Fruit fly (Drosophila melanogaster): ENCODE measurements around the gene CG5916.

Gene CG5916

DNA sequence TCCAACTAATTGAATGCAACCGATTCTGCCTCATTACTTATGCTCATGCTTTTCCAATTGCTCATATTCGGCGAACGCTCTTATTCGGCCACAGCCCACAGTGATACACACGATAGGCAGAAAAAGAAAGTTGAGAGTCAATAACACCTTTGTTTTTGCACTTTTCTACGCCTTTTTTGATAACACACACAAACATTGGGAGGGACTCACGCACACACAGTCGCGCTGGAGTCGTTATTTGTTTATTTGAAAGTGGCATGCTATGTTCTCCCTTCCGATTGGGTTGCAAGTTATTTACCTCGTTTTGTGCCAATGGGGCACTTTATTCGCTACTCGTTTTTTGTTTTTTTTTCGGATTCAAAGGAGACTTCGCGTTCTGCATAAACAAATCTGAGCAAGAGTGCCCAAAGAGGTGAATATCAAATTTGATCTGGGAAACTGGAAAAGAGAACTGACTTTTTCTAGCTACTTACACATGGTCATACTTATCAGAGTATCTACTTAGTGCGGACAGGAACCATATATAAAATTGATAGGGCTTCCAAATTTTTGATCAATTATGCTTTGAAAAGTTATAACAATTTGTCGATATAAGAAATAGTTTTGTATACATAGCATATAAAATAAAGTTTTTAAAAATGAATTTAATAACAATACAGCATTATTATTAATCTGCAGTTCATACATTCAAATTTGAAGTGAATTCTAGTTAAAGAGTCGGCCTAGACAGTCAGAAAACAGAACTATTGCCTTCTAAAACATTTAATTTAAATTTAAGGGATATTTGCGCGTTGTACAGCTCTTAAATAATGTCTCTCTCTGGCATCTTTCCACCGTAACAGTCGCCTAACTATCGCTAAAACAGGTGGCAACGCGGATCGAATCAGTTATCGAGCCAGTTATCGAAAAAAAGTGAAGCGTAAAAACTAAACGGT, 48.2 kb upstream of the CG5916 start, which contains the start of the genes Mhcl and Akt:
Mhcl (minus strand) TSS at position 429 of the 935 bp plus-strand sequence.
Akt (plus strand) TSS at position 896 of the 935 bp plus-strand sequence.
- TF ChIP-seq Eip74EF (GFP tag; optimal IDR thresholded peaks at IDR 0.05): no peak
- peak; percentile 52 for TF ChIP-seq pzg (GFP tag; optimal IDR thresholded peaks at IDR 0.05)
- 0 out of 3 replicates have a peak, but pooled peaks have one; percentile 13 for TF ChIP-seq CG34224 (GFP tag; IDR thresholded peaks at IDR 0.05; ENCODE audit: partially characterized antibody)
- TF ChIP-seq CG13287 (GFP tag; IDR thresholded peaks at IDR 0.05; ENCODE audit: partially characterized antibody): peak; percentile 52
- peak; percentile 24; the same call in 2 of the 3 replicates for TF ChIP-seq Doc3 (GFP tag; IDR thresholded peaks at IDR 0.05; ENCODE audit: partially characterized antibody)
- TF ChIP-seq CG2712 (tag; optimal IDR thresholded peaks at IDR 0.05): peak; percentile 42
- peak; percentile 65 for TF ChIP-seq Lhr (GFP tag; optimal IDR thresholded peaks at IDR 0.05)
- TF ChIP-seq Chrac-16 (GFP tag; optimal IDR thresholded peaks at IDR 0.05): peak; percentile 17
- TF ChIP-seq unc-4 (GFP tag; IDR thresholded peaks at IDR 0.05; ENCODE audit: partially characterized antibody): peak; percentile 59; the same call in 1 of the 2 replicates
- TF ChIP-seq slbo (GFP tag; IDR thresholded peaks at IDR 0.05): peak; percentile 56
- TF ChIP-seq nom (GFP tag; optimal IDR thresholded peaks at IDR 0.05): peak; percentile 19
- TF ChIP-seq CG3847 (GFP tag; IDR thresholded peaks at IDR 0.05): peak; percentile 33; the same call in 1 of the 2 replicates
- TF ChIP-seq phol (tag; optimal IDR thresholded peaks at IDR 0.05): peak; percentile 61
- TF ChIP-seq Max (GFP tag; optimal IDR thresholded peaks at IDR 0.05): peak; percentile 64
- TF ChIP-seq Sry-δ (GFP tag; optimal IDR thresholded peaks at IDR 0.05): peak; percentile 73
- no peak for TF ChIP-seq CG9817 (tag; optimal IDR thresholded peaks at IDR 0.05)
- TF ChIP-seq Fer2 (tag; optimal IDR thresholded peaks at IDR 0.05): peak; percentile 13
- peak; percentile 15 for TF ChIP-seq HLH54F (GFP tag; optimal IDR thresholded peaks at IDR 0.05)
- no peak for TF ChIP-seq CG15479 (GFP tag; optimal IDR thresholded peaks at IDR 0.05)
- no peak for TF ChIP-seq sc (optimal IDR thresholded peaks at IDR 0.05)
- TF ChIP-seq sc (GFP tag; optimal IDR thresholded peaks at IDR 0.05): no peak
- no peak for TF ChIP-seq croc (GFP tag; conservative IDR thresholded peaks at IDR 0.05)
- TF ChIP-seq Dbx (GFP tag; IDR thresholded peaks at IDR 0.05): 0 out of 3 replicates have a peak, but pooled peaks have one; percentile 15
- TF ChIP-seq psq (GFP tag; optimal IDR thresholded peaks at IDR 0.05): no peak
- TF ChIP-seq seq (GFP tag; IDR thresholded peaks at IDR 0.05): no peak
- TF ChIP-seq CG32532 (GFP tag; IDR thresholded peaks at IDR 0.05): peak; percentile 53
- no peak for TF ChIP-seq CG31388 (GFP tag; optimal IDR thresholded peaks at IDR 0.05)
- no peak for TF ChIP-seq kni (GFP tag; optimal IDR thresholded peaks at IDR 0.05)
- peak; percentile 62; the same call in 2 of the 3 replicates for TF ChIP-seq vnd (GFP tag; IDR thresholded peaks at IDR 0.05; ENCODE audit: partially characterized antibody)
- TF ChIP-seq CG16779 (GFP tag; IDR thresholded peaks at IDR 0.05): no peak
- TF ChIP-seq CG9727 (GFP tag; optimal IDR thresholded peaks at IDR 0.05): peak; percentile 3
- no peak for TF ChIP-seq sens-2 (GFP tag; IDR thresholded peaks at IDR 0.05)
- peak; percentile 15 for TF ChIP-seq CG17359 (tag; optimal IDR thresholded peaks at IDR 0.05)
- TF ChIP-seq CG15696 (tag; optimal IDR thresholded peaks at IDR 0.05): peak; percentile 29
- TF ChIP-seq Sox100B (GFP tag; optimal IDR thresholded peaks at IDR 0.05): no peak
- TF ChIP-seq CG30431 (GFP tag; optimal IDR thresholded peaks at IDR 0.05): no peak
- no peak for TF ChIP-seq CG13296 (GFP tag; optimal IDR thresholded peaks at IDR 0.05)
- TF ChIP-seq bab2 (GFP tag; optimal IDR thresholded peaks at IDR 0.05): no peak
- TF ChIP-seq bsh (GFP tag; optimal IDR thresholded peaks at IDR 0.05): peak in 1 of 2 experiments; percentile 2
- TF ChIP-seq eyg (GFP tag; optimal IDR thresholded peaks at IDR 0.05): no peak
- peak; percentile 15 for TF ChIP-seq CG9876 (GFP tag; optimal IDR thresholded peaks at IDR 0.05)
- peak; percentile 18 for TF ChIP-seq Ets65A (GFP tag)
- TF ChIP-seq bbx (GFP tag; IDR thresholded peaks at IDR 0.05; ENCODE audit: partially characterized antibody): peak; percentile 40; the same call in 1 of the 2 replicates
- peak; percentile 23 for TF ChIP-seq gsb-n (tag; optimal IDR thresholded peaks at IDR 0.05)
- TF ChIP-seq ci (GFP tag; IDR thresholded peaks at IDR 0.05): 0 out of 3 replicates have a peak, but pooled peaks have one; percentile 10
- TF ChIP-seq CG32772 (GFP tag; IDR thresholded peaks at IDR 0.05): no peak; the same call in 1 of the 2 replicates
- no peak for TF ChIP-seq corto (GFP tag; optimal IDR thresholded peaks at IDR 0.05)
